Worm (Caenorhabditis elegans) whole organism, young adult: ENCODE results near the gene F13H8.5.

ENCODE experiments used
- F55B11.4 ChIP-seq: sonication (generic microtip); optimal IDR thresholded peaks from 2 replicates; lab custom pipeline; 2016; ENCODE audit warnings: missing compliant biosample characterization, missing genetic modification characterization, borderline replicate concordance; ENCODE audit not compliant: insufficient read depth
- bed-2 ChIP-seq: fragments of 200-800 bp; sonication (Bioruptor generic); IDR thresholded peaks from 2 replicates; pipeline ENCODE4 v1.3.6; 2022; ENCODE audit warnings: missing genetic modification reagents, missing genetic modification characterization, missing compliant biosample characterization
- hlh-12 ChIP-seq: sonication (generic microtip); optimal IDR thresholded peaks from 2 replicates; lab custom pipeline; 2016; ENCODE audit warnings: missing genetic modification characterization, missing compliant biosample characterization
- snpc-1.1 ChIP-seq: sonication (generic microtip); optimal IDR thresholded peaks from 2 replicates; lab custom pipeline; 2017; ENCODE audit warnings: missing genetic modification characterization, mild to moderate bottlenecking, missing compliant biosample characterization, antibody characterized with exemption, moderate library complexity, missing genotype, missing genetic modification reagents; ENCODE audit not compliant: insufficient read depth

ce11 chrII:6267983-6268382 is 12.1 kb upstream of the F13H8.5 start, which contains the start of gene F13H8.8:
- TF ChIP-seq hlh-12 (tag; lab: Kevin White, UChicago) (no peak), bed-2 (GFP tag; lab: Robert Waterston, UW) (no peak), snpc-1.1 (tag; lab: Kevin White, UChicago) (no peak), F55B11.4 (tag; lab: Kevin White, UChicago) (no peak)
